Worm (Caenorhabditis elegans) whole organism, L4 larva: ENCODE data around the gene apd-3.

Experiments used
- T26A8.4 ChIP-seq: fragments of 200-800 bp; sonication (Bioruptor generic); IDR thresholded peaks from 2 replicates; pipeline ENCODE4 v1.3.6; 2022; ENCODE audit warnings: missing genetic modification characterization, missing compliant biosample characterization
- ZK546.5 ChIP-seq, 2 experiments: sonication (generic microtip); optimal IDR thresholded peaks; 2 replicates each; lab custom pipeline; 2017; ENCODE audit warnings: missing biosample characterization in 2 of 2, missing genetic modification characterization in 2 of 2
- ama-1 ChIP-seq: fragments of 150-350 bp; optimal IDR thresholded peaks from 2 replicates; lab custom pipeline; 2014; ENCODE audit warnings: inconsistent platforms, mixed read lengths
- fkh-10 ChIP-seq: fragments of 150-350 bp; optimal IDR thresholded peaks from 2 replicates; lab custom pipeline; 2014; ENCODE audit warnings: missing biosample characterization, missing genetic modification reagents, missing genetic modification characterization
- madf-9 ChIP-seq: fragments of 200-800 bp; sonication (Bioruptor generic); conservative IDR thresholded peaks from 2 replicates; pipeline ENCODE4 v1.3.6; 2022; ENCODE audit warnings: missing genetic modification reagents, missing genetic modification characterization, missing compliant biosample characterization
- mdl-1 ChIP-seq, 2 experiments: fragments of 150-350 bp in 1 of 2; sonication (generic microtip) in 1 of 2; optimal IDR thresholded peaks; 2 replicates each; lab custom pipeline; 2014 to 2017; ENCODE audit warnings: missing biosample characterization in 2 of 2, missing genetic modification characterization in 2 of 2
- mep-1 ChIP-seq: fragments of 150-350 bp; sonication (generic microtip); optimal IDR thresholded peaks from 3 replicates; lab custom pipeline; 2014; ENCODE audit warnings: missing biosample characterization, missing genetic modification characterization
- tag-97 ChIP-seq: fragments of 200-800 bp; sonication (Bioruptor generic); IDR thresholded peaks from 2 replicates; pipeline ENCODE4 v1.3.6; 2022; ENCODE audit warnings: missing genetic modification characterization, missing compliant biosample characterization
- zag-1 ChIP-seq: fragments of 150-350 bp; optimal IDR thresholded peaks from 2 replicates; lab custom pipeline; 2014; ENCODE audit warnings: missing biosample characterization, missing genetic modification characterization
- zfp-2 ChIP-seq: sonication (generic microtip); optimal IDR thresholded peaks from 2 replicates; lab custom pipeline; 2016; ENCODE audit warnings: mild to moderate bottlenecking, missing genetic modification characterization, missing compliant biosample characterization
- ztf-11 ChIP-seq: fragments of 150-350 bp; optimal IDR thresholded peaks from 2 replicates; lab custom pipeline; 2014; ENCODE audit warnings: missing biosample characterization, missing genetic modification characterization

DNA sequence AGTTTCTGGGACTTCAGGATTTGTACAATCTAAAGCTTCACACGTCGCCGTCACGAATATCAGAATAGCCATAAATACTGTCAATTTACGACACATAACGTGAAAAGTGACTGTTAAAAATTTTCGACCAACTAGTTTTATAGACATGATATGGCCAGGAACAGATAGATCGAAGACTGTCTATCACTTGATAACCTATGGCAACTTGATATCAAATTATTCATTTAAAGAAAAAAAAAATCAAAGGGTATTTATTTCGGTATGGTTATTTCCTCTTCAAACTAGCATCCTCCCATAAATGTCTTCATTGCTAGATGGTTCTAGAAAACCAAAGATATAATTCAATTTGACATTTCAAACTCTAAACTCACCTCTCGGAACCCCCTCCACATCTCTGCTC, 16.2 kb upstream of the apd-3 start, which contains the start of gene W10G11.3:
- TF ChIP-seq ama-1 (lab: Kevin White, UChicago): no peak
- no peak for TF ChIP-seq ztf-11 (tag; lab: Kevin White, UChicago)
- no peak for TF ChIP-seq madf-9
- no peak for TF ChIP-seq mdl-1 (tag; optimal IDR thresholded peaks at IDR 0.05; lab: Kevin White, UChicago)
- TF ChIP-seq zfp-2 (tag; lab: Kevin White, UChicago): no peak
- TF ChIP-seq zag-1 (tag; lab: Kevin White, UChicago): no peak
- no peak for TF ChIP-seq fkh-10 (GFP tag; lab: Kevin White, UChicago)
- no peak for TF ChIP-seq mep-1 (tag; lab: Kevin White, UChicago)
- no peak for TF ChIP-seq tag-97 (GFP tag; lab: Robert Waterston, UW)
- no peak for TF ChIP-seq T26A8.4 (GFP tag; lab: Robert Waterston, UW)
- TF ChIP-seq ZK546.5 (tag; optimal IDR thresholded peaks at IDR 0.05; lab: Kevin White, UChicago): no peak
